Fruit fly (Drosophila melanogaster): ENCODE results near the gene sim.

The sim gene

dm6 chr3R:13018284-13018900 lies 39.2 kb upstream of the sim start:
- no peak for TF ChIP-seq sv (GFP tag; optimal IDR thresholded peaks at IDR 0.05)
- no peak for TF ChIP-seq Sp1 (GFP tag; optimal IDR thresholded peaks at IDR 0.05)
- TF ChIP-seq ey (GFP tag; optimal IDR thresholded peaks at IDR 0.05) = no peak
- TF ChIP-seq OdsH (GFP tag; optimal IDR thresholded peaks at IDR 0.05) = no peak
- TF ChIP-seq GATAd (GFP tag; optimal IDR thresholded peaks at IDR 0.05) = no peak
- no peak for TF ChIP-seq br (GFP tag; optimal IDR thresholded peaks at IDR 0.05)
- no peak for TF ChIP-seq jim (GFP tag; optimal IDR thresholded peaks at IDR 0.05)
- no peak for TF ChIP-seq Rel (GFP tag; optimal IDR thresholded peaks at IDR 0.05)
- TF ChIP-seq Rel (tag; optimal IDR thresholded peaks at IDR 0.05) = peak; percentile 73
- no peak for TF ChIP-seq psq (GFP tag; optimal IDR thresholded peaks at IDR 0.05)
- no peak for TF ChIP-seq tai (GFP tag; optimal IDR thresholded peaks at IDR 0.05)
- TF ChIP-seq h (GFP tag; optimal IDR thresholded peaks at IDR 0.05) = peak; percentile 73

dm6 chr3R:13018995-13019394 lies 38.6 kb upstream of the sim start:
- TF ChIP-seq pan (optimal IDR thresholded peaks at IDR 0.05) (no peak), N (GFP tag; optimal IDR thresholded peaks at IDR 0.05) (no peak), Dif (GFP tag; optimal IDR thresholded peaks at IDR 0.05; ENCODE audit: partially characterized antibody) (no peak), jim (GFP tag; optimal IDR thresholded peaks at IDR 0.05) (no peak), ey (GFP tag; optimal IDR thresholded peaks at IDR 0.05) (no peak), CG32264 (GFP tag; optimal IDR thresholded peaks at IDR 0.05) (no peak), dsf (GFP tag; optimal IDR thresholded peaks at IDR 0.05; ENCODE audit: borderline replicate concordance) (no peak), Myc (optimal IDR thresholded peaks at IDR 0.05) (no peak), Rel (GFP tag; optimal IDR thresholded peaks at IDR 0.05) (no peak), Rel (tag; optimal IDR thresholded peaks at IDR 0.05) (no peak), GATAd (GFP tag; optimal IDR thresholded peaks at IDR 0.05) (no peak), foxo (GFP tag; optimal IDR thresholded peaks at IDR 0.05) (no peak), Hr83 (GFP tag; optimal IDR thresholded peaks at IDR 0.05; ENCODE audit: poor library complexity, severe bottlenecking) (no peak), Hnf4 (GFP tag; optimal IDR thresholded peaks at IDR 0.05) (no peak), Dfd (GFP tag; optimal IDR thresholded peaks at IDR 0.05) (no peak), h (GFP tag; optimal IDR thresholded peaks at IDR 0.05) (no peak)

- no peak for TF ChIP-seq pan (optimal IDR thresholded peaks at IDR 0.05)
- no peak for TF ChIP-seq HLH106 (tag; optimal IDR thresholded peaks at IDR 0.05)
- TF ChIP-seq Mio (GFP tag; optimal IDR thresholded peaks at IDR 0.05) = no peak
- peak; percentile 24 for TF ChIP-seq OdsH (GFP tag; optimal IDR thresholded peaks at IDR 0.05)
- TF ChIP-seq GATAd (GFP tag; optimal IDR thresholded peaks at IDR 0.05) = no peak
- no peak for TF ChIP-seq CG9705 (GFP tag; optimal IDR thresholded peaks at IDR 0.05)
- TF ChIP-seq lola (GFP tag; optimal IDR thresholded peaks at IDR 0.05) = no peak
- TF ChIP-seq dl (GFP tag; optimal IDR thresholded peaks at IDR 0.05; ENCODE audit: insufficient read depth in 1 of 2, partially characterized antibody in 2 of 2) = no peak
- peak; percentile 68 for TF ChIP-seq Hnf4 (GFP tag; optimal IDR thresholded peaks at IDR 0.05)
- TF ChIP-seq Rel (GFP tag; optimal IDR thresholded peaks at IDR 0.05) = no peak
- TF ChIP-seq Rel (tag; optimal IDR thresholded peaks at IDR 0.05) = peak; percentile 32
- TF ChIP-seq dsf (GFP tag; optimal IDR thresholded peaks at IDR 0.05; ENCODE audit: borderline replicate concordance) = peak; percentile 42
- peak; percentile 74 for TF ChIP-seq Jra (GFP tag; optimal IDR thresholded peaks at IDR 0.05)
- no peak for TF ChIP-seq jim (GFP tag; optimal IDR thresholded peaks at IDR 0.05)
- TF ChIP-seq CrebA (GFP tag; optimal IDR thresholded peaks at IDR 0.05; ENCODE audit: borderline replicate concordance) = no peak
- TF ChIP-seq psq (GFP tag; optimal IDR thresholded peaks at IDR 0.05) = peak; percentile 40
- no peak for TF ChIP-seq foxo (GFP tag; optimal IDR thresholded peaks at IDR 0.05)
- no peak for TF ChIP-seq Dif (GFP tag; optimal IDR thresholded peaks at IDR 0.05; ENCODE audit: partially characterized antibody)
- TF ChIP-seq tai (GFP tag; optimal IDR thresholded peaks at IDR 0.05) = no peak
- TF ChIP-seq woc (GFP tag; optimal IDR thresholded peaks at IDR 0.05) = peak; percentile 37
- no peak for TF ChIP-seq Vsx2 (GFP tag; optimal IDR thresholded peaks at IDR 0.05; ENCODE audit: partially characterized antibody)
- peak; percentile 2 for TF ChIP-seq CG32264 (GFP tag; optimal IDR thresholded peaks at IDR 0.05)
- peak; percentile 20 for TF ChIP-seq sage (GFP tag; optimal IDR thresholded peaks at IDR 0.05)
- TF ChIP-seq dmrt93B (GFP tag; optimal IDR thresholded peaks at IDR 0.05) = no peak
- TF ChIP-seq Myc (optimal IDR thresholded peaks at IDR 0.05) = peak; percentile 31
- TF ChIP-seq ey (GFP tag; optimal IDR thresholded peaks at IDR 0.05) = no peak
- TF ChIP-seq sv (GFP tag; optimal IDR thresholded peaks at IDR 0.05) = peak; percentile 40
- TF ChIP-seq Abd-B (GFP tag; optimal IDR thresholded peaks at IDR 0.05) = no peak
- no peak for TF ChIP-seq usp (GFP tag; optimal IDR thresholded peaks at IDR 0.05)
Observed at dm6 chr3R:13030257-13031173, 27.0 kb upstream of the sim start, which contains the start of the genes CG46281 and CG46280. TSS of gene CG46281 (minus strand) at chr3R:13030307. TSS of gene CG46280 (minus strand) at chr3R:13030659.

All from whole organism, wandering third instar larva.